Fruit fly (Drosophila melanogaster): ENCODE measurements around the gene Pgant2.
"Not testable (repeated sequence)": the region's sequence is repeated elsewhere in the genome, so short reads cannot be mapped to it uniquely, and the experiment has no call there.

DNA sequence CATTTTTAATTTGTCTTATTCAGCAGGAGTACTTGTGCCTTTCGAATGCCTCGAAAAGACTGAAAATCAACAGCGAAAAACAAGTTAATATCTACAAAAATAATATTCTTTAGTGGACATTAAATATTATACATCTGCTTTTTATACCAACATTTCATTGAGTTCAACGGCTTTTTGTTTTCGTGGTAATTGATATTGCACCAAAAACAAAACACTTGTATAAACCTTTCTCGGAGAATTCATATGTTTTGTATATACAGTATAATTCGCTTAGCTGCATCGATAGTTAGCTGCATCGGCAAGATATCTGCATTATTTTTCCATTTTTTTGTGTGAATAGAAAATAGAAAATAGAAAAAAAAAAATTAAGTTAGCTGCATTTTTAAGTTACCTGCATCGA is 38.1 kb downstream of the Pgant2 start, which contains the start of gene CG42460:
- not testable (repeated sequence) for TF ChIP-seq h, psq, ttk, insv, Sin3A (optimal IDR thresholded peaks at IDR 0.05)
